Fruit fly (Drosophila melanogaster) whole organism: ENCODE measurements around the gene Gmd.

Source experiments
- CG8478 ChIP-seq: fragments of >200 bp; optimal IDR thresholded peaks from 2 replicates; lab custom pipeline; 2018; ENCODE audit warnings: inconsistent platforms
- Dll ChIP-seq: fragments of >200 bp; optimal IDR thresholded peaks from 2 replicates; lab custom pipeline; 2017
- psq ChIP-seq: fragments of >200 bp; optimal IDR thresholded peaks from 2 replicates; lab custom pipeline; 2017
- usp ChIP-seq: fragments of >200 bp; optimal IDR thresholded peaks from 2 replicates; lab custom pipeline; 2017; ENCODE audit warnings: missing biosample characterization, missing genetic modification characterization, mixed read lengths

DNA sequence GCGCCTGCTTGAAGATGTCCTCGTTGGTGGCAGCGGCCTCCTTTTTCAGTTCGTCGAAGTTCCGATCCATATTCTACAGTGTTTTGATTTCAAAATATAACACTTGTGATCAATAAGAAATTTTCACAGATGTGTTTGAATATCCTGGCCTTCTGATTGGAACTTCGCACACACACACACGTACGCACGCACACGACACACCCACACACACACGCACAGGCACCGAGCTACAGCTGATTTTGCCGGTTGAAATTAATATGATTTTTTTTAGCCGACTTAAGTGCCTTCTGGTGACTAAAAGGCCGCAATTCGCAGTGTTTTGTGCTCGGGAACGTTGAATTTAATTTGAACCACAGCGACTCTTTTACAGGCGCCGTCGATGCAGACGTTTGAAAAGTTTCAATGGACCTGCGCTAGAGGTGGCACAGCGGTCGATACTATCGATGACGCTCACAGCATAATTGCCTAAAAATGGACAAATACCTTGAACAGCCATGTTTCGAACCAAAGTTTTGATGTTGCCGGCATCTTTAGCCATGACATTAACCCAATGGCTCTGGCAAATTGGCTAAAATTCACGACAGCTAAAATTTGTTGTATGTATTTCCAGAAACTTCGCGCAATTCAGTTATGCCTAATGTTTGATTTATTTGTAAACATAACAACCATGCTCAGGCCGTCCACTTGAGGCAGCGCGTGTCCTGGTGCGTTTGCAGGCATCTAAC lies 32.6 kb upstream of the Gmd start, which contains the start of gene Rtnl1:
- no peak for TF ChIP-seq psq (lab: Kevin White, UChicago)
- no peak for TF ChIP-seq Dll (lab: Kevin White, UChicago)
- TF ChIP-seq usp, result no peak
- no peak for TF ChIP-seq CG8478
